Fruit fly (Drosophila melanogaster): ENCODE data around the gene rdgA.

The rdgA gene

dm6 chrX:8974203-8974602 is 67.3 kb downstream of the rdgA start, which contains the start of gene CG10962 (continued):
- no peak for TF ChIP-seq CG17186 (GFP tag; optimal IDR thresholded peaks at IDR 0.05)
- no peak for TF ChIP-seq CG7963 (GFP tag; IDR thresholded peaks at IDR 0.05; ENCODE audit: partially characterized antibody)
- no peak for TF ChIP-seq lola (GFP tag; optimal IDR thresholded peaks at IDR 0.05)
- TF ChIP-seq CrebB (tag; optimal IDR thresholded peaks at IDR 0.05), result peak; percentile 34
- peak; percentile 79 for TF ChIP-seq lilli (GFP tag; optimal IDR thresholded peaks at IDR 0.05)
- no peak for TF ChIP-seq ftz-f1 (GFP tag; optimal IDR thresholded peaks at IDR 0.05)
- TF ChIP-seq Asciz (GFP tag; optimal IDR thresholded peaks at IDR 0.05), result peak; percentile 40
- TF ChIP-seq CG13287 (GFP tag; IDR thresholded peaks at IDR 0.05; ENCODE audit: partially characterized antibody), result no peak
- TF ChIP-seq CG2202 (tag; optimal IDR thresholded peaks at IDR 0.05), result no peak
- no peak for TF ChIP-seq sna (GFP tag; IDR thresholded peaks at IDR 0.05; ENCODE audit: partially characterized antibody)
- TF ChIP-seq Taf1 (GFP tag; IDR thresholded peaks at IDR 0.05), result peak; percentile 61; the same call in 1 of the 2 replicates
- TF ChIP-seq Usf (GFP tag; optimal IDR thresholded peaks at IDR 0.05), result no peak
- TF ChIP-seq chn (GFP tag; optimal IDR thresholded peaks at IDR 0.05), result peak; percentile 32
- peak; percentile 26 for TF ChIP-seq scrt (GFP tag; optimal IDR thresholded peaks at IDR 0.05)
- no peak for TF ChIP-seq pzg (GFP tag; optimal IDR thresholded peaks at IDR 0.05)
- TF ChIP-seq CG7556 (GFP tag; optimal IDR thresholded peaks at IDR 0.05), result peak; percentile 56
- TF ChIP-seq Drgx (GFP tag; IDR thresholded peaks at IDR 0.05), result peak; percentile 73
- TF ChIP-seq Gug (GFP tag; IDR thresholded peaks at IDR 0.05), result peak; percentile 57; the same call in 3 of the 4 replicates
- no peak for TF ChIP-seq sima (GFP tag; optimal IDR thresholded peaks at IDR 0.05)
- no peak for TF ChIP-seq CG34224 (GFP tag; IDR thresholded peaks at IDR 0.05; ENCODE audit: partially characterized antibody)
- TF ChIP-seq CG13775 (GFP tag; optimal IDR thresholded peaks at IDR 0.05), result peak; percentile 29
- TF ChIP-seq nau (GFP tag; optimal IDR thresholded peaks at IDR 0.05), result peak; percentile 26
- TF ChIP-seq CG12104 (GFP tag; optimal IDR thresholded peaks at IDR 0.05), result no peak
- TF ChIP-seq CG2712 (tag; optimal IDR thresholded peaks at IDR 0.05), result peak; percentile 66
- peak; percentile 1 for TF ChIP-seq Ets65A (GFP tag)
- 0 out of 2 replicates have a peak, but pooled peaks have one; percentile 22 for TF ChIP-seq Oaz (GFP tag; IDR thresholded peaks at IDR 0.05)
- peak; percentile 76 for TF ChIP-seq CG2678 (tag; optimal IDR thresholded peaks at IDR 0.05)
- TF ChIP-seq shn (GFP tag; optimal IDR thresholded peaks at IDR 0.05), result no peak
- no peak for TF ChIP-seq vnd (GFP tag; IDR thresholded peaks at IDR 0.05; ENCODE audit: partially characterized antibody)
- TF ChIP-seq z (GFP tag; IDR thresholded peaks at IDR 0.05), result no peak
- TF ChIP-seq fd96Cb (tag; optimal IDR thresholded peaks at IDR 0.05), result peak; percentile 48
- no peak for TF ChIP-seq Opbp (GFP tag; IDR thresholded peaks at IDR 0.05; ENCODE audit: partially characterized antibody)
- TF ChIP-seq CG1832 (GFP tag; optimal IDR thresholded peaks at IDR 0.05), result no peak
- peak; percentile 63 for TF ChIP-seq ttk (GFP tag; IDR thresholded peaks at IDR 0.05)
- no peak for TF ChIP-seq Tbp (GFP tag; optimal IDR thresholded peaks at IDR 0.05)
- no peak for TF ChIP-seq Dek (tag; optimal IDR thresholded peaks at IDR 0.05)
- TF ChIP-seq Camta (GFP tag; optimal IDR thresholded peaks at IDR 0.05), result no peak
- TF ChIP-seq CG1529 (GFP tag; optimal IDR thresholded peaks at IDR 0.05), result no peak
- peak; percentile 51; the same call in 1 of the 2 replicates for TF ChIP-seq CG14667 (GFP tag; IDR thresholded peaks at IDR 0.05)
- TF ChIP-seq zfh1 (GFP tag; IDR thresholded peaks at IDR 0.05), result peak; percentile 22; the same call in 1 of the 3 replicates
- peak; percentile 35 for TF ChIP-seq CG12155 (GFP tag; optimal IDR thresholded peaks at IDR 0.05)
- TF ChIP-seq vvl (GFP tag; IDR thresholded peaks at IDR 0.05), result peak; percentile 88
- TF ChIP-seq Mes4 (GFP tag; optimal IDR thresholded peaks at IDR 0.05), result peak; percentile 17
- no peak for TF ChIP-seq HmgD (GFP tag; optimal IDR thresholded peaks at IDR 0.05)
- no peak for TF ChIP-seq Dll (GFP tag; IDR thresholded peaks at IDR 0.05; ENCODE audit: partially characterized antibody)
- TF ChIP-seq eyg (GFP tag; optimal IDR thresholded peaks at IDR 0.05), result no peak
- peak; percentile 46 for TF ChIP-seq odd (GFP tag; optimal IDR thresholded peaks at IDR 0.05)
- no peak for TF ChIP-seq kni (GFP tag; optimal IDR thresholded peaks at IDR 0.05)
- TF ChIP-seq ems (GFP tag; optimal IDR thresholded peaks at IDR 0.05), result peak; percentile 44
- no peak for TF ChIP-seq BEAF-32 (GFP tag; optimal IDR thresholded peaks at IDR 0.05)

All from whole organism, embryonic.